Fruit fly (Drosophila melanogaster) whole organism, embryonic: ENCODE results near the gene mbm.

Source experiments
- Asciz ChIP-seq: fragments of 200-800 bp; sonication (Bioruptor generic); optimal IDR thresholded peaks from 2 replicates; lab custom pipeline; 2017; ENCODE audit warnings: missing biosample characterization, mild to moderate bottlenecking, missing genetic modification characterization, missing genetic modification reagents
- CG10462 ChIP-seq: fragments of 200-800 bp; sonication (Bioruptor generic); optimal IDR thresholded peaks from 2 replicates; lab custom pipeline; 2016; ENCODE audit warnings: missing biosample characterization, missing genetic modification characterization
- CG12659 ChIP-seq: fragments of 200-800 bp; sonication (Bioruptor generic); optimal IDR thresholded peaks from 3 replicates; lab custom pipeline; 2017; ENCODE audit warnings: mild to moderate bottlenecking, missing biosample characterization, missing genetic modification reagents, missing genetic modification characterization
- CG15514 ChIP-seq: fragments of 200-800 bp; sonication (Bioruptor generic); optimal IDR thresholded peaks from 3 replicates; lab custom pipeline; 2017; ENCODE audit warnings: missing biosample characterization, missing genetic modification characterization, mild to moderate bottlenecking, moderate library complexity, missing genetic modification reagents
- CG1603 ChIP-seq: fragments of 200-800 bp; sonication (Bioruptor generic); optimal IDR thresholded peaks from 2 replicates; lab custom pipeline; 2019; ENCODE audit warnings: missing biosample characterization, mild to moderate bottlenecking, missing genetic modification characterization, moderate library complexity
- CG16813 ChIP-seq: fragments of 200-800 bp; sonication (Bioruptor generic); IDR thresholded peaks from 3 replicates; pipeline ENCODE4 v1.3.6; 2022; ENCODE audit warnings: missing biosample characterization, missing genetic modification characterization; ENCODE audit not compliant: partially characterized antibody
- CG18262 ChIP-seq: fragments of 200-800 bp; optimal IDR thresholded peaks from 3 replicates; lab custom pipeline; 2019; ENCODE audit warnings: missing biosample characterization, mild to moderate bottlenecking, missing genetic modification characterization, moderate library complexity
- CG18476 ChIP-seq: fragments of 200-800 bp; sonication (Bioruptor generic); optimal IDR thresholded peaks from 2 replicates; lab custom pipeline; 2016; ENCODE audit warnings: missing biosample characterization, mild to moderate bottlenecking, missing genetic modification characterization
- CG2875 ChIP-seq: fragments of 200-800 bp; sonication (Bioruptor generic); optimal IDR thresholded peaks from 2 replicates; lab custom pipeline; 2017; ENCODE audit warnings: missing biosample characterization, mild to moderate bottlenecking, missing genetic modification characterization, missing genetic modification reagents
- CG30431 ChIP-seq: fragments of 200-800 bp; sonication (Bioruptor generic); optimal IDR thresholded peaks from 2 replicates; lab custom pipeline; 2017; ENCODE audit warnings: missing biosample characterization, missing genetic modification characterization
- CG6175 ChIP-seq: fragments of 200-800 bp; sonication (Bioruptor generic); IDR thresholded peaks from 3 replicates; pipeline ENCODE4 v1.3.6; 2022; ENCODE audit warnings: missing biosample characterization, missing genetic modification characterization
- CG6791 ChIP-seq: fragments of 200-800 bp; sonication (Bioruptor generic); IDR thresholded peaks from 3 replicates; pipeline ENCODE4 v1.3.6; 2022; ENCODE audit warnings: missing biosample characterization, missing genetic modification characterization; ENCODE audit not compliant: partially characterized antibody
- CG7556 ChIP-seq: fragments of 200-800 bp; sonication (Bioruptor generic); optimal IDR thresholded peaks from 2 replicates; lab custom pipeline; 2017; ENCODE audit warnings: missing biosample characterization, mild to moderate bottlenecking, missing genetic modification characterization
- CG7839 ChIP-seq: fragments of 200-800 bp; sonication (Bioruptor generic); optimal IDR thresholded peaks from 3 replicates; lab custom pipeline; 2018; ENCODE audit warnings: missing biosample characterization, mild to moderate bottlenecking, missing genetic modification characterization, moderate library complexity
- CG7928 ChIP-seq: fragments of 200-800 bp; sonication (Bioruptor generic); optimal IDR thresholded peaks from 2 replicates; lab custom pipeline; 2017; ENCODE audit warnings: missing biosample characterization, mild to moderate bottlenecking, missing genetic modification characterization
- CG8290 ChIP-seq, 3 experiments: fragments of 200-800 bp; sonication (Bioruptor generic); optimal IDR thresholded peaks; 2 replicates each; lab custom pipeline; 2016 to 2019; ENCODE audit warnings: missing biosample characterization in 3 of 3, missing genetic modification characterization in 3 of 3, mild to moderate bottlenecking in 2 of 3, moderate library complexity in 1 of 3
- CG8478 ChIP-seq: fragments of >200 bp; optimal IDR thresholded peaks from 2 replicates; lab custom pipeline; 2018
- CG8924 ChIP-seq: fragments of 200-800 bp; optimal IDR thresholded peaks from 3 replicates; lab custom pipeline; 2019; ENCODE audit warnings: missing biosample characterization, mild to moderate bottlenecking, missing genetic modification characterization, moderate library complexity
- Chrac-16 ChIP-seq: fragments of 200-800 bp; sonication (Bioruptor generic); optimal IDR thresholded peaks from 3 replicates; lab custom pipeline; 2016; ENCODE audit warnings: missing biosample characterization, missing genetic modification characterization
- D19A ChIP-seq: fragments of 200-800 bp; optimal IDR thresholded peaks from 3 replicates; lab custom pipeline; 2019; ENCODE audit warnings: missing biosample characterization, mild to moderate bottlenecking, missing genetic modification characterization, moderate library complexity
- Doc3 ChIP-seq: fragments of 200-800 bp; sonication (Bioruptor generic); IDR thresholded peaks from 3 replicates; pipeline ENCODE4 v1.3.6; 2022; ENCODE audit warnings: missing biosample characterization, missing genetic modification characterization; ENCODE audit not compliant: partially characterized antibody
- Hsf ChIP-seq: fragments of 200-800 bp; sonication (Bioruptor generic); optimal IDR thresholded peaks from 3 replicates; lab custom pipeline; 2016; ENCODE audit warnings: missing biosample characterization, missing genetic modification characterization
- Mad ChIP-seq: fragments of 200-800 bp; sonication (Bioruptor generic); optimal IDR thresholded peaks from 2 replicates; lab custom pipeline; 2016; ENCODE audit warnings: missing biosample characterization, missing genetic modification characterization
- Max ChIP-seq: fragments of 200-800 bp; sonication (Bioruptor generic); optimal IDR thresholded peaks from 2 replicates; lab custom pipeline; 2016; ENCODE audit warnings: missing biosample characterization, mild to moderate bottlenecking, missing genetic modification characterization
- NC2α ChIP-seq: fragments of 200-800 bp; sonication (Bioruptor generic); optimal IDR thresholded peaks from 2 replicates; lab custom pipeline; 2016; ENCODE audit warnings: missing biosample characterization, missing genetic modification characterization
- Poxn ChIP-seq: fragments of 200-800 bp; sonication (Bioruptor generic); IDR thresholded peaks from 2 replicates; pipeline ENCODE4 v1.3.6; 2022; ENCODE audit warnings: missing biosample characterization, missing genetic modification characterization
- Ptx1 ChIP-seq: fragments of 200-800 bp; sonication (Bioruptor generic); IDR thresholded peaks from 2 replicates; pipeline ENCODE4 v1.3.6; 2022; ENCODE audit warnings: missing biosample characterization, missing genetic modification characterization
- Rx ChIP-seq: fragments of 200-800 bp; sonication (Bioruptor generic); IDR thresholded peaks from 2 replicates; pipeline ENCODE4 v1.3.6; 2022; ENCODE audit warnings: missing biosample characterization, missing genetic modification characterization
- ap ChIP-seq: fragments of 200-800 bp; sonication (Bioruptor generic); IDR thresholded peaks from 2 replicates; pipeline ENCODE4 v1.3.6; 2022; ENCODE audit warnings: missing biosample characterization, missing genetic modification characterization
- az2 ChIP-seq: fragments of 200-800 bp; sonication (Bioruptor generic); optimal IDR thresholded peaks from 3 replicates; lab custom pipeline; 2016; ENCODE audit warnings: missing biosample characterization, missing genetic modification characterization
- bab2 ChIP-seq: fragments of 200-800 bp; sonication (Bioruptor generic); optimal IDR thresholded peaks from 2 replicates; lab custom pipeline; 2016; ENCODE audit warnings: missing biosample characterization, missing genetic modification characterization
- crol ChIP-seq: fragments of 200-800 bp; sonication (Bioruptor generic); IDR thresholded peaks from 2 replicates; pipeline ENCODE4 v1.3.6; 2022; ENCODE audit warnings: missing biosample characterization, missing genetic modification characterization
- da ChIP-seq: fragments of 200-800 bp; sonication (Bioruptor generic); optimal IDR thresholded peaks from 2 replicates; lab custom pipeline; 2016; ENCODE audit warnings: missing biosample characterization, missing genetic modification characterization
- fd102C ChIP-seq: fragments of 200-800 bp; sonication (Bioruptor generic); optimal IDR thresholded peaks from 2 replicates; lab custom pipeline; 2018; ENCODE audit warnings: missing biosample characterization, mild to moderate bottlenecking, missing genetic modification characterization, moderate library complexity
- fd64A ChIP-seq: fragments of 200-800 bp; sonication (Bioruptor generic); optimal IDR thresholded peaks from 3 replicates; lab custom pipeline; 2018; ENCODE audit warnings: missing biosample characterization, mild to moderate bottlenecking, missing genetic modification characterization
- gcm2 ChIP-seq: fragments of 200-800 bp; sonication (Bioruptor generic); optimal IDR thresholded peaks from 2 replicates; lab custom pipeline; 2016; ENCODE audit warnings: missing biosample characterization, missing genetic modification characterization
- gsb-n ChIP-seq: fragments of 200-800 bp; sonication (Bioruptor generic); optimal IDR thresholded peaks from 3 replicates; lab custom pipeline; 2018; ENCODE audit warnings: missing biosample characterization, mild to moderate bottlenecking, missing genetic modification characterization
- h ChIP-seq: fragments of >200 bp; optimal IDR thresholded peaks from 2 replicates; lab custom pipeline; 2017
- hb ChIP-seq: fragments of 200-800 bp; sonication (Bioruptor generic); IDR thresholded peaks from 3 replicates; pipeline ENCODE4 v1.3.6; 2022; ENCODE audit warnings: missing biosample characterization, missing genetic modification characterization; ENCODE audit not compliant: partially characterized antibody
- kni ChIP-seq: fragments of 200-800 bp; sonication (Bioruptor generic); optimal IDR thresholded peaks from 3 replicates; lab custom pipeline; 2017; ENCODE audit warnings: mild to moderate bottlenecking, missing biosample characterization, missing genetic modification reagents, missing genetic modification characterization
- nom ChIP-seq: fragments of 200-800 bp; sonication (Bioruptor generic); optimal IDR thresholded peaks from 2 replicates; lab custom pipeline; 2017; ENCODE audit warnings: missing biosample characterization, missing genetic modification characterization, mild to moderate bottlenecking, moderate library complexity, missing genetic modification reagents
- pnt ChIP-seq: fragments of 200-800 bp; sonication (Bioruptor generic); optimal IDR thresholded peaks from 3 replicates; lab custom pipeline; 2016; ENCODE audit warnings: missing biosample characterization, missing genetic modification characterization
- sna ChIP-seq: fragments of 200-800 bp; sonication (Bioruptor generic); IDR thresholded peaks from 2 replicates; pipeline ENCODE4 v1.3.6; 2022; ENCODE audit warnings: missing biosample characterization, missing genetic modification characterization; ENCODE audit not compliant: partially characterized antibody
- sqz ChIP-seq: fragments of 200-800 bp; sonication (Bioruptor generic); optimal IDR thresholded peaks from 3 replicates; lab custom pipeline; 2018; ENCODE audit warnings: missing biosample characterization, mild to moderate bottlenecking, missing genetic modification characterization
- toy ChIP-seq: fragments of 200-800 bp; sonication (Bioruptor generic); IDR thresholded peaks from 2 replicates; pipeline ENCODE4 v1.3.6; 2022; ENCODE audit warnings: missing biosample characterization, missing genetic modification characterization
- usp ChIP-seq: fragments of >200 bp; optimal IDR thresholded peaks from 2 replicates; lab custom pipeline; 2017; ENCODE audit warnings: missing biosample characterization, missing genetic modification characterization
- vfl ChIP-seq: fragments of 200-800 bp; sonication (Bioruptor generic); optimal IDR thresholded peaks from 2 replicates; lab custom pipeline; 2016; ENCODE audit warnings: missing biosample characterization, missing genetic modification characterization
- zfh2 ChIP-seq: fragments of 200-800 bp; sonication (Bioruptor generic); optimal IDR thresholded peaks from 2 replicates; lab custom pipeline; 2016; ENCODE audit warnings: missing biosample characterization, missing genetic modification characterization

Gene mbm

dm6 chr2L:297480-298284 lies 24.2 kb upstream of the mbm start, which contains the start of gene Pi3K21B (continued):
- peak; percentile 87 for TF ChIP-seq az2 (GFP tag; lab: Kevin White, UChicago)
- peak; percentile 78 for TF ChIP-seq ap (GFP tag; lab: Robert Waterston, UW)
- TF ChIP-seq D19A: peak; percentile 78
- TF ChIP-seq CG7839 (tag; lab: Kevin White, UChicago): peak; percentile 91
- TF ChIP-seq CG16813: peak; percentile 34; the same call in 1 of the 3 replicates
- TF ChIP-seq pnt: peak; percentile 79
- TF ChIP-seq sqz (GFP tag; lab: Kevin White, UChicago): peak; percentile 92
- peak; percentile 99 for TF ChIP-seq CG7928 (GFP tag; lab: Kevin White, UChicago)
- TF ChIP-seq nom: peak; percentile 59
- TF ChIP-seq CG6791 (GFP tag; lab: Robert Waterston, UW): peak; percentile 73
- peak; percentile 90 for TF ChIP-seq Hsf (GFP tag; lab: Kevin White, UChicago)
- TF ChIP-seq Asciz (GFP tag; lab: Kevin White, UChicago): peak; percentile 67
- peak; percentile 90 for TF ChIP-seq CG8924 (tag; lab: Kevin White, UChicago)
- 0 out of 2 replicates have a peak, but pooled peaks have one; percentile 12 for TF ChIP-seq sna
- TF ChIP-seq gsb-n (tag; lab: Kevin White, UChicago): peak; percentile 82
- TF ChIP-seq toy (GFP tag; lab: Robert Waterston, UW): 0 out of 2 replicates have a peak, but pooled peaks have one; percentile 43
- TF ChIP-seq CG2875: peak; percentile 74
- TF ChIP-seq CG30431 (GFP tag; lab: Kevin White, UChicago): peak; percentile 79
- TF ChIP-seq gcm2 (GFP tag; lab: Kevin White, UChicago): peak; percentile 77
- no peak for TF ChIP-seq h (lab: Kevin White, UChicago)
- peak; percentile 86 for TF ChIP-seq CG8290 (GFP tag; optimal IDR thresholded peaks at IDR 0.05; lab: Kevin White, UChicago)
- peak in 1 of 2 experiments; percentile 96 for TF ChIP-seq CG8290 (tag; optimal IDR thresholded peaks at IDR 0.05; lab: Kevin White, UChicago)
- TF ChIP-seq crol (GFP tag; lab: Robert Waterston, UW): no peak
- no peak for TF ChIP-seq Doc3
- peak; percentile 93 for TF ChIP-seq CG7556 (GFP tag; lab: Kevin White, UChicago)
- TF ChIP-seq zfh2 (GFP tag; lab: Kevin White, UChicago): peak; percentile 96
- TF ChIP-seq CG1603 (tag; lab: Kevin White, UChicago): peak; percentile 85
- peak; percentile 88 for TF ChIP-seq Max (GFP tag; lab: Kevin White, UChicago)
- peak; percentile 78 for TF ChIP-seq CG15514 (GFP tag; lab: Kevin White, UChicago)
- peak; percentile 75 for TF ChIP-seq NC2α (GFP tag; lab: Kevin White, UChicago)
- peak; percentile 68 for TF ChIP-seq da (GFP tag; lab: Kevin White, UChicago)
- peak; percentile 96 for TF ChIP-seq bab2
- TF ChIP-seq CG6175 (GFP tag; lab: Robert Waterston, UW): 0 out of 3 replicates have a peak, but pooled peaks have one; percentile 67
- TF ChIP-seq CG18262 (tag; lab: Kevin White, UChicago): peak; percentile 88
- no peak for TF ChIP-seq hb (GFP tag; lab: Robert Waterston, UW)
- no peak for TF ChIP-seq fd64A (GFP tag; lab: Kevin White, UChicago)
- TF ChIP-seq Rx: peak; percentile 84
- TF ChIP-seq CG10462: peak; percentile 75
- peak; percentile 87 for TF ChIP-seq Ptx1 (GFP tag; lab: Robert Waterston, UW)
- peak; percentile 78 for TF ChIP-seq CG8478 (lab: Kevin White, UChicago)
- TF ChIP-seq CG12659 (GFP tag; lab: Kevin White, UChicago): peak; percentile 96
- peak; percentile 79 for TF ChIP-seq CG18476 (GFP tag; lab: Kevin White, UChicago)
- no peak for TF ChIP-seq fd102C (GFP tag; lab: Kevin White, UChicago)
- TF ChIP-seq Poxn (GFP tag; lab: Robert Waterston, UW): peak; percentile 60; the same call in 1 of the 2 replicates
- peak; percentile 92 for TF ChIP-seq vfl (GFP tag; lab: Kevin White, UChicago)
- TF ChIP-seq kni (GFP tag; lab: Kevin White, UChicago): peak; percentile 87
- TF ChIP-seq Chrac-16 (GFP tag; lab: Kevin White, UChicago): peak; percentile 92
- no peak for TF ChIP-seq usp (GFP tag; lab: Kevin White, UChicago)
- TF ChIP-seq Mad (GFP tag; lab: Kevin White, UChicago): peak; percentile 87
